Worm (Caenorhabditis elegans) whole organism, young adult: Measurements from ENCODE around the gene sri-43.

Experiments
- C17E4.6 ChIP-seq: fragments of 200-800 bp; sonication (Bioruptor generic); IDR thresholded peaks from 2 replicates; pipeline ENCODE4 v1.3.6; 2022; ENCODE audit warnings: missing genetic modification reagents, missing genetic modification characterization, missing compliant biosample characterization
- D2030.7 ChIP-seq: fragments of 200-800 bp; sonication (Bioruptor generic); IDR thresholded peaks from 2 replicates; pipeline ENCODE4 v1.3.6; 2022; ENCODE audit warnings: missing genetic modification reagents, missing genetic modification characterization, missing compliant biosample characterization
- F22D6.2 ChIP-seq: sonication (generic microtip); optimal IDR thresholded peaks from 2 replicates; lab custom pipeline; 2016; ENCODE audit warnings: mild to moderate bottlenecking, missing genetic modification characterization, missing compliant biosample characterization
- F23B12.7 ChIP-seq: sonication (generic microtip); optimal IDR thresholded peaks from 2 replicates; lab custom pipeline; 2017; ENCODE audit warnings: missing genetic modification characterization, mild to moderate bottlenecking, missing compliant biosample characterization, antibody characterized with exemption, moderate library complexity; ENCODE audit not compliant: insufficient read depth
- T26A5.8 ChIP-seq: sonication (generic microtip); optimal IDR thresholded peaks from 2 replicates; lab custom pipeline; 2016; ENCODE audit warnings: missing genetic modification characterization, missing compliant biosample characterization
- akir-1 ChIP-seq: fragments of 200-800 bp; sonication (Bioruptor generic); optimal IDR thresholded peaks from 2 replicates; lab custom pipeline; 2018; ENCODE audit warnings: mild to moderate bottlenecking, missing genetic modification characterization, moderate library complexity, missing compliant biosample characterization
- ama-1 ChIP-seq, 3 experiments: fragments of 150-350 bp in 1 of 3; sonication (generic microtip) in 2 of 3; optimal IDR thresholded peaks; 2 replicates each; lab custom pipeline; 2014 to 2018; ENCODE audit warnings: missing biosample characterization in 2 of 3, missing genetic modification characterization in 2 of 3, missing genetic modification reagents in 2 of 3
- athp-1 ChIP-seq: sonication (generic microtip); optimal IDR thresholded peaks from 2 replicates; lab custom pipeline; 2017; ENCODE audit warnings: mild to moderate bottlenecking, missing genetic modification characterization, missing compliant biosample characterization
- attf-3 ChIP-seq: fragments of 200-800 bp; sonication (Bioruptor generic); conservative IDR thresholded peaks from 2 replicates; pipeline ENCODE4 v1.3.6; 2022; ENCODE audit warnings: missing genetic modification reagents, missing genetic modification characterization, missing compliant biosample characterization
- attf-5 ChIP-seq: fragments of 200-800 bp; sonication (Bioruptor generic); optimal IDR thresholded peaks from 2 replicates; lab custom pipeline; 2018; ENCODE audit warnings: mild to moderate bottlenecking, missing genetic modification characterization, missing compliant biosample characterization
- ceh-58 ChIP-seq: fragments of 200-800 bp; sonication (Bioruptor generic); IDR thresholded peaks from 2 replicates; pipeline ENCODE4 v1.3.6; 2022; ENCODE audit warnings: missing genetic modification characterization, missing compliant biosample characterization
- ceh-79 ChIP-seq: sonication (generic microtip); optimal IDR thresholded peaks from 2 replicates; lab custom pipeline; 2017; ENCODE audit warnings: mild to moderate bottlenecking, missing genetic modification characterization, missing compliant biosample characterization
- efl-1 ChIP-seq: fragments of 150-350 bp; optimal IDR thresholded peaks from 2 replicates; lab custom pipeline; 2014; ENCODE audit warnings: missing biosample characterization, missing genetic modification reagents, missing genetic modification characterization
- him-1 ChIP-seq: sonication (generic microtip); optimal IDR thresholded peaks from 2 replicates; lab custom pipeline; 2016; ENCODE audit warnings: missing genotype, missing genetic modification reagents, missing genetic modification characterization, missing compliant biosample characterization
- hlh-12 ChIP-seq: sonication (generic microtip); optimal IDR thresholded peaks from 2 replicates; lab custom pipeline; 2016; ENCODE audit warnings: missing genetic modification characterization, missing compliant biosample characterization
- hmg-1.2 ChIP-seq: fragments of 200-800 bp; sonication (Bioruptor generic); IDR thresholded peaks from 2 replicates; pipeline ENCODE4 v1.3.6; 2022; ENCODE audit warnings: missing genetic modification reagents, missing genetic modification characterization, missing compliant biosample characterization
- let-526 ChIP-seq: fragments of 200-800 bp; sonication (Bioruptor generic); IDR thresholded peaks from 2 replicates; pipeline ENCODE4 v1.3.6; 2022; ENCODE audit warnings: missing genetic modification reagents, missing genetic modification characterization, missing compliant biosample characterization
- let-607 ChIP-seq, 2 experiments: fragments of 200-800 bp in 1 of 2; sonication (Bioruptor generic) in 1 of 2; sonication (generic microtip) in 1 of 2; optimal IDR thresholded peaks; 2 replicates each; lab custom pipeline; 2016 to 2018; ENCODE audit warnings: mild to moderate bottlenecking in 2 of 2, missing compliant biosample characterization in 2 of 2, missing genetic modification characterization in 2 of 2, moderate library complexity in 2 of 2, missing genotype in 1 of 2
- lin-35 ChIP-seq, 3 experiments: fragments of 150-350 bp in 2 of 3; sonication (generic microtip) in 1 of 3; optimal IDR thresholded peaks; 2 replicates each; lab custom pipeline; 2014 to 2018; ENCODE audit warnings: missing biosample characterization in 3 of 3, missing genetic modification characterization in 3 of 3, missing genetic modification reagents in 3 of 3
- lin-54 ChIP-seq: fragments of 200-800 bp; sonication (Bioruptor generic); optimal IDR thresholded peaks from 2 replicates; lab custom pipeline; 2018; ENCODE audit warnings: mild to moderate bottlenecking, missing genetic modification characterization, missing compliant biosample characterization
- lsl-1 ChIP-seq: fragments of 200-800 bp; sonication (Bioruptor generic); optimal IDR thresholded peaks from 2 replicates; lab custom pipeline; 2018; ENCODE audit warnings: mild to moderate bottlenecking, missing genetic modification characterization, moderate library complexity, missing compliant biosample characterization
- mes-4 ChIP-seq: sonication (generic microtip); optimal IDR thresholded peaks from 2 replicates; lab custom pipeline; 2016; ENCODE audit warnings: missing genotype, missing genetic modification characterization, missing compliant biosample characterization
- nfyb-1 ChIP-seq: fragments of 200-800 bp; sonication (Bioruptor generic); IDR thresholded peaks from 2 replicates; pipeline ENCODE4 v1.3.6; 2022; ENCODE audit warnings: missing genetic modification reagents, missing genetic modification characterization, missing compliant biosample characterization
- nhr-120 ChIP-seq: fragments of 200-800 bp; sonication (Bioruptor generic); IDR thresholded peaks from 2 replicates; pipeline ENCODE4 v1.3.6; 2022; ENCODE audit warnings: missing genetic modification characterization, missing compliant biosample characterization
- nhr-80 ChIP-seq: sonication (generic microtip); optimal IDR thresholded peaks from 2 replicates; lab custom pipeline; 2016; ENCODE audit warnings: missing genetic modification characterization, missing compliant biosample characterization
- pbrm-1 ChIP-seq: fragments of 200-800 bp; sonication (Bioruptor generic); IDR thresholded peaks from 2 replicates; pipeline ENCODE4 v1.3.6; 2022; ENCODE audit warnings: missing genetic modification reagents, missing genetic modification characterization, missing compliant biosample characterization
- repo-1 ChIP-seq: sonication (generic microtip); optimal IDR thresholded peaks from 2 replicates; lab custom pipeline; 2017; ENCODE audit warnings: mild to moderate bottlenecking, missing genetic modification characterization, missing compliant biosample characterization
- sdz-38 ChIP-seq: sonication (generic microtip); optimal IDR thresholded peaks from 2 replicates; lab custom pipeline; 2016; ENCODE audit warnings: missing genotype, missing genetic modification characterization, missing compliant biosample characterization
- sea-2 ChIP-seq: fragments of 200-800 bp; sonication (Bioruptor generic); IDR thresholded peaks from 2 replicates; pipeline ENCODE4 v1.3.6; 2022; ENCODE audit warnings: missing genetic modification characterization, missing compliant biosample characterization
- snpc-3.4 ChIP-seq: sonication (generic microtip); optimal IDR thresholded peaks from 2 replicates; lab custom pipeline; 2017; ENCODE audit warnings: missing genetic modification characterization, mild to moderate bottlenecking, missing compliant biosample characterization, antibody characterized with exemption, moderate library complexity, missing genotype, missing genetic modification reagents
- somi-1 ChIP-seq: fragments of 200-800 bp; sonication (Bioruptor generic); optimal IDR thresholded peaks from 2 replicates; lab custom pipeline; 2018; ENCODE audit warnings: mild to moderate bottlenecking, missing genetic modification characterization, missing compliant biosample characterization
- sptf-2 ChIP-seq: fragments of 200-800 bp; sonication (Bioruptor generic); optimal IDR thresholded peaks from 2 replicates; lab custom pipeline; 2018; ENCODE audit warnings: mild to moderate bottlenecking, missing genetic modification characterization, missing compliant biosample characterization
- tbp1 ChIP-seq: fragments of 200-800 bp; sonication (Bioruptor generic); optimal IDR thresholded peaks from 2 replicates; lab custom pipeline; 2018; ENCODE audit warnings: mild to moderate bottlenecking, missing genetic modification characterization, missing compliant biosample characterization
- unc-130 ChIP-seq: sonication (generic microtip); optimal IDR thresholded peaks from 2 replicates; lab custom pipeline; 2016; ENCODE audit warnings: missing genetic modification reagents, missing genetic modification characterization, missing compliant biosample characterization
- zfh-2 ChIP-seq: fragments of 200-800 bp; sonication (Bioruptor generic); conservative IDR thresholded peaks from 2 replicates; pipeline ENCODE4 v1.3.6; 2022; ENCODE audit warnings: missing genetic modification reagents, missing genetic modification characterization, missing compliant biosample characterization
- ztf-18 ChIP-seq: sonication (generic microtip); optimal IDR thresholded peaks from 2 replicates; lab custom pipeline; 2016; ENCODE audit warnings: missing genotype, mild to moderate bottlenecking, missing genetic modification characterization, missing compliant biosample characterization
- ztf-22 ChIP-seq: fragments of 200-800 bp; sonication (Bioruptor generic); optimal IDR thresholded peaks from 2 replicates; lab custom pipeline; 2018; ENCODE audit warnings: mild to moderate bottlenecking, missing genetic modification characterization, moderate library complexity, missing compliant biosample characterization
- ztf-6 ChIP-seq: fragments of 200-800 bp; sonication (Bioruptor generic); IDR thresholded peaks from 2 replicates; pipeline ENCODE4 v1.3.6; 2022; ENCODE audit warnings: missing genetic modification reagents, missing genetic modification characterization, missing compliant biosample characterization

The sri-43 gene

ce11 chrII:3170089-3170488, 25.6 kb upstream of the sri-43 start, which contains the start of gene fbxc-55:
Gene fbxc-55 (minus strand): TSS chrII:3170189.
- TF ChIP-seq somi-1 (GFP tag; lab: Kevin White, UChicago), result no peak
- TF ChIP-seq, all 124 proteins: peak for 0

ce11 chrII:3158985-3159384, 14.5 kb upstream of the sri-43 start, which contains the start of gene sri-34:
Gene sri-34 (minus strand): TSS chrII:3159085.
- no peak for TF ChIP-seq ztf-18
- no peak for TF ChIP-seq sptf-2
- no peak for TF ChIP-seq hlh-12 (tag; lab: Kevin White, UChicago)
- TF ChIP-seq ama-1 (optimal IDR thresholded peaks at IDR 0.05; lab: Kevin White, UChicago), result no peak
- no peak for TF ChIP-seq ama-1 (GFP tag; optimal IDR thresholded peaks at IDR 0.05; lab: Kevin White, UChicago)
- no peak for TF ChIP-seq athp-1 (tag; lab: Kevin White, UChicago)
- TF ChIP-seq ceh-58 (GFP tag; lab: Robert Waterston, UW), result no peak
- TF ChIP-seq akir-1 (GFP tag; lab: Kevin White, UChicago), result no peak
- no peak for TF ChIP-seq mes-4
- no peak for TF ChIP-seq zfh-2 (GFP tag; lab: Robert Waterston, UW)
- no peak for TF ChIP-seq pbrm-1 (GFP tag; lab: Robert Waterston, UW)
- TF ChIP-seq F22D6.2 (tag; lab: Kevin White, UChicago), result no peak
- no peak for TF ChIP-seq him-1
- TF ChIP-seq ztf-22 (GFP tag; lab: Kevin White, UChicago), result no peak
- no peak for TF ChIP-seq attf-3 (GFP tag; lab: Robert Waterston, UW)
- TF ChIP-seq ceh-79 (tag; lab: Kevin White, UChicago), result no peak
- TF ChIP-seq lin-35 (GFP tag; optimal IDR thresholded peaks at IDR 0.05; lab: Kevin White, UChicago), result no peak
- no peak for TF ChIP-seq repo-1 (tag; lab: Kevin White, UChicago)
- TF ChIP-seq lsl-1 (GFP tag; lab: Kevin White, UChicago), result no peak
- TF ChIP-seq unc-130, result no peak

ce11 chrII:3156749-3157148, 12.3 kb upstream of the sri-43 start, which contains the start of gene sri-33:
Gene sri-33 (minus strand): TSS chrII:3156849.
- TF ChIP-seq ztf-22 (GFP tag; lab: Kevin White, UChicago) (no peak), nhr-120 (GFP tag; lab: Robert Waterston, UW) (no peak), lin-35 (GFP tag; optimal IDR thresholded peaks at IDR 0.05; lab: Kevin White, UChicago) (no peak), sea-2 (no peak), sdz-38 (tag; lab: Kevin White, UChicago) (no peak), T26A5.8 (tag; lab: Kevin White, UChicago) (no peak), F22D6.2 (tag; lab: Kevin White, UChicago) (no peak), let-607 (tag; optimal IDR thresholded peaks at IDR 0.05; lab: Kevin White, UChicago) (no peak), let-526 (GFP tag; lab: Robert Waterston, UW) (no peak), D2030.7 (GFP tag; lab: Robert Waterston, UW) (no peak), lin-54 (GFP tag; lab: Kevin White, UChicago) (no peak), nhr-80 (tag; lab: Kevin White, UChicago) (no peak), attf-5 (GFP tag; lab: Kevin White, UChicago) (no peak), snpc-3.4 (no peak)

- TF ChIP-seq let-607 (tag; optimal IDR thresholded peaks at IDR 0.05; lab: Kevin White, UChicago) (no peak), sea-2 (no peak), ztf-6 (GFP tag; lab: Robert Waterston, UW) (no peak), lin-54 (GFP tag; lab: Kevin White, UChicago) (no peak), nfyb-1 (GFP tag; lab: Robert Waterston, UW) (no peak), lin-35 (GFP tag; optimal IDR thresholded peaks at IDR 0.05; lab: Kevin White, UChicago) (no peak), hmg-1.2 (GFP tag; lab: Robert Waterston, UW) (no peak), tbp1 (GFP tag; lab: Kevin White, UChicago) (no peak), F23B12.7 (tag; lab: Kevin White, UChicago) (no peak), mes-4 (no peak), athp-1 (tag; lab: Kevin White, UChicago) (no peak), efl-1 (GFP tag; lab: Kevin White, UChicago) (no peak), C17E4.6 (GFP tag; lab: Robert Waterston, UW) (no peak)
These were observed 9.9 kb upstream of the sri-43 start, which contains the start of gene sri-32 for ce11 chrII:3154383-3154782. Gene sri-32 (minus strand): TSS chrII:3154483.
